Worm (Caenorhabditis elegans) whole organism, young adult: ENCODE results near the gene gck-1.

Experiments used
- Y67H2A.10 ChIP-seq: fragments of 200-800 bp; sonication (Bioruptor generic); conservative IDR thresholded peaks from 2 replicates; pipeline ENCODE4 v1.3.6; 2022; ENCODE audit warnings: missing genetic modification reagents, missing genetic modification characterization, missing compliant biosample characterization
- ama-1 ChIP-seq, 3 experiments: fragments of 150-350 bp in 1 of 3; sonication (generic microtip) in 2 of 3; optimal IDR thresholded peaks; 2 replicates each; lab custom pipeline; 2014 to 2018; ENCODE audit warnings: missing biosample characterization in 2 of 3, missing genetic modification characterization in 2 of 3, missing genetic modification reagents in 2 of 3
- egrh-3 ChIP-seq: fragments of 200-800 bp; sonication (Bioruptor generic); IDR thresholded peaks from 2 replicates; pipeline ENCODE4 v1.3.6; 2022; ENCODE audit warnings: missing genetic modification reagents, missing genetic modification characterization, missing compliant biosample characterization
- hmg-1.2 ChIP-seq: fragments of 200-800 bp; sonication (Bioruptor generic); IDR thresholded peaks from 2 replicates; pipeline ENCODE4 v1.3.6; 2022; ENCODE audit warnings: missing genetic modification reagents, missing genetic modification characterization, missing compliant biosample characterization
- lin-40 ChIP-seq: sonication (generic microtip); optimal IDR thresholded peaks from 2 replicates; lab custom pipeline; 2016; ENCODE audit warnings: missing genetic modification characterization, mild to moderate bottlenecking, missing compliant biosample characterization, missing genotype, missing genetic modification reagents
- nhr-90 ChIP-seq: sonication (generic microtip); optimal IDR thresholded peaks from 2 replicates; lab custom pipeline; 2016; ENCODE audit warnings: missing genotype, mild to moderate bottlenecking, missing genetic modification characterization, missing compliant biosample characterization

DNA sequence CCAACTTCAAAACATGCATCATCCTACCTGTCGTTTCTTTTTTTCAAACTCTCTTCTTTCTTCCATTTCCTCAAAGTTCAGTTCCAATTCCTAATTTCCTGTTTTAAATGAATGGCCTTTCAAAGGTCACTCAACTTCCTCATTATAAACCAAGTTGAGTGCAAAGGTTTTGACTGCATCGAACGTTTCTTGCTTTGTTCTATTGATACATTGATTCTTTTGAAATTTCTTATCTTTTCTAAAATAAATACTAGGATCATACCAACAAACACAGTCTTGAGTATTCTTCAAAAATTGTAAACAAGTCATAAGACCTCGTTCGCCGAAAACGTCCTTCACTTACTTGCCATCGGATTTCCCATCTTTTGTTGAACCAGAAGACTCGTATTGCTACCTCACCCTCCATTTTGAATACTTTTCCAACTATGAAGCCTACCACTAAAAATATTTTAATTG is 42.6 kb downstream of the gck-1 start, which contains the start of gene F59E11.7:
- TF ChIP-seq hmg-1.2 (GFP tag; lab: Robert Waterston, UW) = no peak
- TF ChIP-seq Y67H2A.10 (GFP tag; lab: Robert Waterston, UW) = no peak
- no peak for TF ChIP-seq lin-40 (tag; lab: Kevin White, UChicago)
- no peak for TF ChIP-seq ama-1 (optimal IDR thresholded peaks at IDR 0.05; lab: Kevin White, UChicago)
- TF ChIP-seq ama-1 (GFP tag; optimal IDR thresholded peaks at IDR 0.05; lab: Kevin White, UChicago) = no peak
- TF ChIP-seq nhr-90 (tag; lab: Kevin White, UChicago) = no peak
- no peak for TF ChIP-seq egrh-3 (GFP tag; lab: Robert Waterston, UW)
